Worm (Caenorhabditis elegans) whole organism, late embryonic: ENCODE measurements around the gene C16C10.2.

Source experiments
- C38D4.7 ChIP-seq: fragments of 200-800 bp; sonication (Bioruptor generic); optimal IDR thresholded peaks from 2 replicates; lab custom pipeline; 2018; ENCODE audit warnings: mild to moderate bottlenecking, missing genetic modification characterization, moderate library complexity, missing compliant biosample characterization
- F13H6.1 ChIP-seq: sonication (generic microtip); optimal IDR thresholded peaks from 2 replicates; lab custom pipeline; 2016; ENCODE audit warnings: missing genetic modification characterization, missing compliant biosample characterization
- K02D7.2 ChIP-seq: sonication (generic microtip); optimal IDR thresholded peaks from 2 replicates; lab custom pipeline; 2017; ENCODE audit warnings: mild to moderate bottlenecking, missing genetic modification characterization, missing compliant biosample characterization
- K09A11.1 ChIP-seq: sonication (generic microtip); optimal IDR thresholded peaks from 2 replicates; lab custom pipeline; 2017; ENCODE audit warnings: antibody characterized with exemption, mild to moderate bottlenecking, missing genetic modification characterization, missing compliant biosample characterization; ENCODE audit not compliant: insufficient read depth
- T23F11.4 ChIP-seq: fragments of 200-800 bp; sonication (Bioruptor generic); optimal IDR thresholded peaks from 2 replicates; lab custom pipeline; 2018; ENCODE audit warnings: mild to moderate bottlenecking, missing genetic modification characterization, missing compliant biosample characterization
- Y22D7AL.16 ChIP-seq: sonication (generic microtip); optimal IDR thresholded peaks from 2 replicates; lab custom pipeline; 2016; ENCODE audit warnings: missing genetic modification characterization, missing compliant biosample characterization
- ama-1 ChIP-seq: fragments of 150-350 bp; optimal IDR thresholded peaks from 2 replicates; lab custom pipeline; 2014
- ceh-14 ChIP-seq: sonication (generic microtip); optimal IDR thresholded peaks from 2 replicates; lab custom pipeline; 2016; ENCODE audit warnings: missing genotype, missing genetic modification characterization, missing compliant biosample characterization
- ceh-18 ChIP-seq: sonication (generic microtip); optimal IDR thresholded peaks from 2 replicates; lab custom pipeline; 2016; ENCODE audit warnings: missing genetic modification characterization, missing compliant biosample characterization
- ceh-2 ChIP-seq: sonication (generic microtip); optimal IDR thresholded peaks from 2 replicates; lab custom pipeline; 2016; ENCODE audit warnings: missing genotype, missing genetic modification characterization, missing compliant biosample characterization
- ceh-22 ChIP-seq: sonication (generic microtip); optimal IDR thresholded peaks from 2 replicates; lab custom pipeline; 2017; ENCODE audit warnings: missing biosample characterization, missing genetic modification characterization
- ceh-30 ChIP-seq: fragments of 150-350 bp; optimal IDR thresholded peaks from 2 replicates; lab custom pipeline; 2014; ENCODE audit warnings: missing biosample characterization, missing genetic modification characterization
- ceh-31 ChIP-seq: sonication (generic microtip); optimal IDR thresholded peaks from 2 replicates; lab custom pipeline; 2016; ENCODE audit warnings: missing genetic modification characterization, missing compliant biosample characterization
- ceh-45 ChIP-seq: fragments of 200-800 bp; sonication (Bioruptor generic); IDR thresholded peaks from 2 replicates; pipeline ENCODE4 v1.3.6; 2022; ENCODE audit warnings: missing genetic modification reagents, missing genetic modification characterization, missing compliant biosample characterization
- ceh-48 ChIP-seq: sonication (generic microtip); optimal IDR thresholded peaks from 2 replicates; lab custom pipeline; 2016; ENCODE audit warnings: missing genetic modification characterization, inconsistent platforms, missing compliant biosample characterization
- che-1 ChIP-seq: sonication (generic microtip); optimal IDR thresholded peaks from 2 replicates; lab custom pipeline; 2016; ENCODE audit warnings: mild to moderate bottlenecking, missing genetic modification characterization, missing compliant biosample characterization
- dve-1 ChIP-seq: sonication (generic microtip); optimal IDR thresholded peaks from 2 replicates; lab custom pipeline; 2017; ENCODE audit warnings: antibody characterized with exemption, mild to moderate bottlenecking, missing genetic modification characterization, missing compliant biosample characterization
- elt-4 ChIP-seq: sonication (generic microtip); optimal IDR thresholded peaks from 2 replicates; lab custom pipeline; 2016; ENCODE audit warnings: missing genetic modification characterization, missing compliant biosample characterization
- ets-4 ChIP-seq: sonication (generic microtip); optimal IDR thresholded peaks from 2 replicates; lab custom pipeline; 2016; ENCODE audit warnings: missing genetic modification characterization, missing compliant biosample characterization
- fkh-6 ChIP-seq: sonication (generic microtip); optimal IDR thresholded peaks from 2 replicates; lab custom pipeline; 2016; ENCODE audit warnings: missing genetic modification characterization, missing compliant biosample characterization
- gmeb-2 ChIP-seq: sonication (generic microtip); optimal IDR thresholded peaks from 2 replicates; lab custom pipeline; 2016; ENCODE audit warnings: missing genetic modification characterization, inconsistent platforms, missing compliant biosample characterization
- hlh-13 ChIP-seq: fragments of 200-800 bp; sonication (Bioruptor generic); optimal IDR thresholded peaks from 2 replicates; lab custom pipeline; 2018; ENCODE audit warnings: mild to moderate bottlenecking, missing genetic modification characterization, missing compliant biosample characterization
- hlh-15 ChIP-seq: sonication (generic microtip); optimal IDR thresholded peaks from 2 replicates; lab custom pipeline; 2016; ENCODE audit warnings: missing genetic modification characterization, missing compliant biosample characterization
- hlh-8 ChIP-seq: sonication (generic microtip); optimal IDR thresholded peaks from 2 replicates; lab custom pipeline; 2016; ENCODE audit warnings: missing genotype, missing genetic modification characterization, missing compliant biosample characterization
- lim-6 ChIP-seq: sonication (generic microtip); optimal IDR thresholded peaks from 2 replicates; lab custom pipeline; 2016; ENCODE audit warnings: missing genetic modification characterization, missing compliant biosample characterization
- madf-2 ChIP-seq: sonication (generic microtip); optimal IDR thresholded peaks from 2 replicates; lab custom pipeline; 2017; ENCODE audit warnings: missing genetic modification characterization, missing compliant biosample characterization
- nfya-1 ChIP-seq: sonication (generic microtip); optimal IDR thresholded peaks from 2 replicates; lab custom pipeline; 2017; ENCODE audit warnings: missing genetic modification characterization, mild to moderate bottlenecking, missing compliant biosample characterization, antibody characterized with exemption, moderate library complexity
- nhr-11 ChIP-seq: fragments of 150-350 bp; optimal IDR thresholded peaks from 2 replicates; lab custom pipeline; 2014; ENCODE audit warnings: missing biosample characterization, missing genetic modification characterization
- npax-4 ChIP-seq: sonication (generic microtip); optimal IDR thresholded peaks from 2 replicates; lab custom pipeline; 2016; ENCODE audit warnings: missing genetic modification characterization, missing compliant biosample characterization
- odd-2 ChIP-seq: sonication (generic microtip); optimal IDR thresholded peaks from 2 replicates; lab custom pipeline; 2017; ENCODE audit warnings: antibody characterized with exemption, mild to moderate bottlenecking, missing genetic modification characterization, missing compliant biosample characterization
- pag-3 ChIP-seq: sonication (generic microtip); optimal IDR thresholded peaks from 2 replicates; lab custom pipeline; 2016; ENCODE audit warnings: missing compliant biosample characterization, missing genetic modification characterization, borderline replicate concordance
- pax-1 ChIP-seq: fragments of 150-350 bp; optimal IDR thresholded peaks from 2 replicates; lab custom pipeline; 2014; ENCODE audit warnings: missing biosample characterization, missing genetic modification characterization
- pha-2 ChIP-seq: sonication (generic microtip); optimal IDR thresholded peaks from 2 replicates; lab custom pipeline; 2017; ENCODE audit warnings: mild to moderate bottlenecking, missing genetic modification characterization, missing compliant biosample characterization
- pha-4 ChIP-seq: fragments of 150-350 bp; optimal IDR thresholded peaks from 2 replicates; lab custom pipeline; 2018; ENCODE audit warnings: missing biosample characterization, missing genetic modification reagents, missing genetic modification characterization
- pros-1 ChIP-seq: fragments of 150-350 bp; optimal IDR thresholded peaks from 2 replicates; lab custom pipeline; 2014; ENCODE audit warnings: missing biosample characterization, missing genetic modification reagents, missing genetic modification characterization
- ref-2 ChIP-seq: sonication (generic microtip); optimal IDR thresholded peaks from 2 replicates; lab custom pipeline; 2016; ENCODE audit warnings: missing genetic modification characterization, missing compliant biosample characterization
- sdc-2 ChIP-seq: sonication (generic microtip); optimal IDR thresholded peaks from 2 replicates; lab custom pipeline; 2016; ENCODE audit warnings: missing genotype, missing genetic modification characterization, missing compliant biosample characterization
- sox-2 ChIP-seq: fragments of 200-800 bp; sonication (Bioruptor generic); IDR thresholded peaks from 2 replicates; pipeline ENCODE4 v1.3.6; 2022; ENCODE audit warnings: missing genetic modification reagents, missing genetic modification characterization, missing compliant biosample characterization
- sox-4 ChIP-seq: sonication (generic microtip); optimal IDR thresholded peaks from 2 replicates; lab custom pipeline; 2017; ENCODE audit warnings: mild to moderate bottlenecking, missing genetic modification characterization, inconsistent platforms, missing compliant biosample characterization
- tbx-7 ChIP-seq: sonication (generic microtip); optimal IDR thresholded peaks from 2 replicates; lab custom pipeline; 2016; ENCODE audit warnings: missing genotype, missing genetic modification characterization, missing compliant biosample characterization
- unc-55 ChIP-seq: sonication (generic microtip); optimal IDR thresholded peaks from 2 replicates; lab custom pipeline; 2017; ENCODE audit warnings: missing biosample characterization, missing genetic modification reagents, missing genetic modification characterization
- unc-86 ChIP-seq: sonication (generic microtip); optimal IDR thresholded peaks from 2 replicates; lab custom pipeline; 2016; ENCODE audit warnings: missing genetic modification characterization, missing compliant biosample characterization

C16C10.2 gene

DNA sequence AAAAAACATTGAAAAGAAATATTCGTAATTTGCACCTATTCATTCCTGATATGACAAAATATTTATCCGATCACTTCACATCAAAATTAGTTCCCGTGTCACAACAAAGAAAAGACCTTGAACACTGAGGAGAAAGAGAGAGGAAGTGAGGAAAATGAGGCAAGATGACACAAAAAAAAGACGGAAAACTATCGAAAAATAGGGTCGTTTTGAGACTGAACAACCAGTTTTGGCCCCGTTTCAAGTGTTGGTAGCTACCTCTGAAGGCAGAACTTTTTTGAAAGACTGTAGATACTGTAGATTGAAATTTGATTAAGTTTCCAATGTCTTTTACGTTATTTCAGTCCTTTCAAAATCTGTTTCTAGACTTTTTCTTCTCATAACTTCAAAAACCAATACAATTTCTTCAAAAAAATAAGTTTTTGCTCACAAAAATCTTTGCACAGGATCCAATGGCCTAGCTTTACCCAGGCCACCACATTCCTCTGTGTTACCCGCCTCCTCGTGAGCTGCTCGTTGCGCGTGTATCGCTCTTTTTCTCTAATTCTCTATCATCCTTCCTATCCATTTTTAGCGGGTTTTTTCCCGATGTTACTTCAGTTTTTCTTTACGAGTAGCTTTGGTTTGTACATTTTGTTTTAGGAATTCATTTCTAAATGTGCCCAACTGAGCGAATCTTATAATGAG lies 18.0 kb upstream of the C16C10.2 start (continued):
- TF ChIP-seq ceh-30 (tag; lab: Kevin White, UChicago): no peak
- peak; percentile 74 for TF ChIP-seq fkh-6
- no peak for TF ChIP-seq ceh-45 (GFP tag; lab: Robert Waterston, UW)
- TF ChIP-seq pha-2 (tag; lab: Kevin White, UChicago): no peak
- no peak for TF ChIP-seq C38D4.7 (GFP tag; lab: Kevin White, UChicago)
- no peak for TF ChIP-seq Y22D7AL.16 (tag; lab: Kevin White, UChicago)
- no peak for TF ChIP-seq K02D7.2 (tag; lab: Kevin White, UChicago)
- TF ChIP-seq ref-2 (tag; lab: Kevin White, UChicago): peak; percentile 51
- no peak for TF ChIP-seq ceh-48 (tag; lab: Kevin White, UChicago)
- TF ChIP-seq K09A11.1 (tag; lab: Kevin White, UChicago): no peak
- no peak for TF ChIP-seq npax-4 (tag; lab: Kevin White, UChicago)
- TF ChIP-seq pax-1 (tag; lab: Kevin White, UChicago): peak; percentile 31
- no peak for TF ChIP-seq sox-4 (tag; lab: Kevin White, UChicago)
- no peak for TF ChIP-seq pag-3
- peak; percentile 85 for TF ChIP-seq ceh-2 (tag; lab: Kevin White, UChicago)
- TF ChIP-seq hlh-15 (tag; lab: Kevin White, UChicago): no peak
- peak; percentile 41 for TF ChIP-seq F13H6.1

ce11 chrIII:4195306-4196008 lies 17.0 kb upstream of the C16C10.2 start:
- TF ChIP-seq fkh-6: no peak
- no peak for TF ChIP-seq pha-4 (tag; lab: Kevin White, UChicago)
- TF ChIP-seq tbx-7 (tag; lab: Kevin White, UChicago): no peak
- TF ChIP-seq pros-1 (tag; lab: Kevin White, UChicago): no peak
- no peak for TF ChIP-seq elt-4 (tag; lab: Kevin White, UChicago)
- TF ChIP-seq ama-1 (lab: Kevin White, UChicago): peak; percentile 82
- peak; percentile 94 for TF ChIP-seq hlh-8 (tag; lab: Kevin White, UChicago)

DNA sequence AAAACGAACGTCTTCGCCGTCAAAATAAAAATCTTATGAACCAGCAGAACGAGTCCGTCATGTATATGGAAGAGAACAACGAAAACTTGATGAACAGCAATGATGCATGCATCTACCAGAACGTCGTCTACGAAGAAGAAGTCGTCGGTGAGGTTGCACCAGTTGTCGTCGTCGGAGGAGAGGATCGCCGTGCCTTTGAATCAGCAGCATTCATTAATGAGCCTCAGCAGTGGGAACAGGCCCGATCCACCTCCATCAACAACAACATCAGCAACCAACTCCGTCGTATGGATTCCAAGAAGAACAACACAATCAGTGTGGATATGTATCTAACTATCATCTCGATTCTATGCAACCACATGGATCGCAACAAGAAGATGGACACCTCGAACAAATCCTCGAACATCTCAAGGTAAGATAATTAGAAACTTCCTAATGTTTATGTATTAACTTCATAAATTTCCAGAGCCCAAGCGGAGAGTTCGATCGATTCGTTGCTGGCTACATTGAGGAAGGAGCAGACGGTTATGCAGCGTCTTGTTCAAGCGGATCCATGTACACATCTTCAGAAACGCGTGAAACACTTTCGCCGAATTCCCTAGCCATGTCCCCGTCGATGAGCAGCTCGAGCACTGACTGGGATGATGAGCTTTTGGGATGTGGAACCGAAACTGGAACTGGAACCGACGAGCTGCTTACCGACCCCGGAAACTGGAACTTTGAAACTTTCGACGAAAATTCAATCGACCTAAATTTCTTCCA lies 16.1 kb upstream of the C16C10.2 start:
- TF ChIP-seq pros-1 (tag; lab: Kevin White, UChicago) (no peak), madf-2 (tag; lab: Kevin White, UChicago) (no peak), F13H6.1 (no peak), dve-1 (tag; lab: Kevin White, UChicago) (no peak), nhr-11 (no peak), ref-2 (tag; lab: Kevin White, UChicago) (no peak), pha-4 (tag; lab: Kevin White, UChicago) (no peak), fkh-6 (no peak), ets-4 (tag; lab: Kevin White, UChicago) (no peak), pax-1 (tag; lab: Kevin White, UChicago) (no peak), nfya-1 (tag; lab: Kevin White, UChicago) (no peak), C38D4.7 (GFP tag; lab: Kevin White, UChicago) (no peak)

DNA sequence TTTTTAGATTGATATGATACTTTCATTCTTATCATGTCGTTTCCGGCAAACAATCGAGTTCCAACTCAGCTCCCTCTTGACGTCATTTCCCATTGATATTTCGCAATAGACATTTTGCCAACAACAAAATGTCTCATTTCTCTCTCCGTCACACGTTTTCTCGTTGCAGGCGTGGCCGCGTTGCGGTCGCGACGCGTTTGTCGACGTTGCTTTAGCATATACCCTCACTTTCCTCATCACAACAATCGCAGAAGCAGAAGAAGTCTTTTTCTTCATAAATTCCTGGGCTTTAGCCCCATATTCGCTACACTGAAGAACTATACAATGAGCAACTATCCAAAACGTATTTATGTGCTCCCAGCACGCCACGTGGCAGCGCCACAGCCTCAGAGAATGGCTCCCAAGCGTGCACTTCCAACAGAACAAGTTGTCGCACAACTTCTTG lies 15.2 kb upstream of the C16C10.2 start, which contains the start of gene xbp-1:
TSS of gene xbp-1 (plus strand) at position 151 of the 445 bp plus-strand sequence.
- TF ChIP-seq nfya-1 (tag; lab: Kevin White, UChicago): peak; percentile 87
- TF ChIP-seq sox-4 (tag; lab: Kevin White, UChicago): no peak
- TF ChIP-seq ceh-31 (tag; lab: Kevin White, UChicago): peak; percentile 71
- TF ChIP-seq fkh-6: no peak
- no peak for TF ChIP-seq elt-4 (tag; lab: Kevin White, UChicago)
- TF ChIP-seq K02D7.2 (tag; lab: Kevin White, UChicago): no peak
- no peak for TF ChIP-seq gmeb-2 (tag; lab: Kevin White, UChicago)
- TF ChIP-seq tbx-7 (tag; lab: Kevin White, UChicago): no peak
- no peak for TF ChIP-seq npax-4 (tag; lab: Kevin White, UChicago)
- no peak for TF ChIP-seq odd-2 (tag; lab: Kevin White, UChicago)
- no peak; the same call in 1 of the 2 replicates for TF ChIP-seq sox-2 (GFP tag; lab: Robert Waterston, UW)
- no peak for TF ChIP-seq hlh-8 (tag; lab: Kevin White, UChicago)
- peak; percentile 2 for TF ChIP-seq sdc-2 (tag; lab: Kevin White, UChicago)
- no peak for TF ChIP-seq ceh-48 (tag; lab: Kevin White, UChicago)
- no peak for TF ChIP-seq pha-4 (tag; lab: Kevin White, UChicago)
- peak; percentile 90 for TF ChIP-seq unc-55 (GFP tag; lab: Kevin White, UChicago)
- no peak for TF ChIP-seq hlh-13 (GFP tag; lab: Kevin White, UChicago)
- peak; percentile 38 for TF ChIP-seq ceh-14 (tag; lab: Kevin White, UChicago)
- TF ChIP-seq unc-86 (tag; lab: Kevin White, UChicago): no peak
- no peak for TF ChIP-seq lim-6
- no peak for TF ChIP-seq che-1 (tag; lab: Kevin White, UChicago)
- no peak for TF ChIP-seq ceh-22
- no peak for TF ChIP-seq T23F11.4 (GFP tag; lab: Kevin White, UChicago)
- TF ChIP-seq ceh-18: peak; percentile 71
